Worm (Caenorhabditis elegans): ENCODE measurements around the gene C08F11.13.
"Not testable (repeated sequence)": the region's sequence is repeated elsewhere in the genome, so short reads cannot be mapped to it uniquely, and the experiment has no call there.

DNA sequence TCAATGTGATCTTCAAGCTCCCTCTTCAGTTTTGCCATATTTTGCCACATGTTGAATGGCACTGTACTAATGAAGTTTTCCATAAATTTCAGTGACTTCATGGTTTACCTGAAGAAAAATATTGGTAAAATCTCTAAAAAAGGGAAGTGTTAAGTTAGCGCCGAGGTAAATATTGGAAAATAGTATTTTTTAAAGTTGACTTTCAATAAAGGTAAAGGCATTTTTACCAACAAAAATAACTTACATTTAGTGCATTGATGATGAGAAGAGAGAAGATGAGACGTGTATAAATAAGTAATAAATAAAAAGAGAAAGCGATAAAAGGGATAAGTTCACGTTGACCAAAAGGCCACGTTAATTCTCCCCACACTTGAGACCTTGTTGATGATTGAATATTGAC is 31.5 kb downstream of the C08F11.13 start, which contains the start of gene Y45F10B.8:
- not testable (repeated sequence) for TF ChIP-seq aptf-2 (GFP tag; conservative IDR thresholded peaks at IDR 0.05); nfyb-1 (GFP tag; IDR thresholded peaks at IDR 0.05); hrde-1 (tag; optimal IDR thresholded peaks at IDR 0.05; ENCODE audit: borderline replicate concordance); unc-62 (GFP tag; optimal IDR thresholded peaks at IDR 0.05); sea-2 (GFP tag; IDR thresholded peaks at IDR 0.05); pha-4 (tag; optimal IDR thresholded peaks at IDR 0.05); ceh-100 (GFP tag; IDR thresholded peaks at IDR 0.05); F49E8.2 (tag; optimal IDR thresholded peaks at IDR 0.05; ENCODE audit: insufficient read depth); gei-17 (GFP tag; optimal IDR thresholded peaks at IDR 0.05)

Measured in whole organism, young adult.